Fruit fly (Drosophila melanogaster) whole organism, embryonic: ENCODE data around the gene CG43116.
A peak's percentile ranks its signal among the peaks of the same experiment; 100 is the strongest.

Experiments
- CG11560 ChIP-seq: fragments of 200-800 bp; sonication (Bioruptor generic); IDR thresholded peaks from 3 replicates; pipeline ENCODE4 v1.3.6; 2022; ENCODE audit warnings: missing biosample characterization, missing genetic modification characterization
- CG12299 ChIP-seq: fragments of 200-800 bp; sonication (Bioruptor generic); optimal IDR thresholded peaks from 2 replicates; lab custom pipeline; 2018; ENCODE audit warnings: missing biosample characterization, mild to moderate bottlenecking, missing genetic modification characterization
- CG12391 ChIP-seq: fragments of 200-800 bp; sonication (Bioruptor generic); optimal IDR thresholded peaks from 3 replicates; lab custom pipeline; 2018; ENCODE audit warnings: missing biosample characterization, mild to moderate bottlenecking, missing genetic modification characterization, moderate library complexity
- CG12769 ChIP-seq: fragments of 200-800 bp; sonication (Bioruptor generic); optimal IDR thresholded peaks from 2 replicates; lab custom pipeline; 2019; ENCODE audit warnings: missing biosample characterization, mild to moderate bottlenecking, missing genetic modification characterization, moderate library complexity
- CG14710 ChIP-seq: fragments of 200-800 bp; sonication (Bioruptor generic); optimal IDR thresholded peaks from 3 replicates; lab custom pipeline; 2019; ENCODE audit warnings: missing biosample characterization, mild to moderate bottlenecking, missing genetic modification characterization, moderate library complexity
- CG17361 ChIP-seq: fragments of 200-800 bp; sonication (Bioruptor generic); IDR thresholded peaks from 3 replicates; pipeline ENCODE4 v1.3.6; 2022; ENCODE audit warnings: missing biosample characterization, missing genetic modification characterization
- CG18262 ChIP-seq: fragments of 200-800 bp; optimal IDR thresholded peaks from 3 replicates; lab custom pipeline; 2019; ENCODE audit warnings: missing biosample characterization, mild to moderate bottlenecking, missing genetic modification characterization, moderate library complexity
- CG2120 ChIP-seq: fragments of 200-800 bp; sonication (Bioruptor generic); optimal IDR thresholded peaks from 3 replicates; lab custom pipeline; 2016; ENCODE audit warnings: missing biosample characterization, missing genetic modification characterization
- CG2712 ChIP-seq: fragments of 200-800 bp; optimal IDR thresholded peaks from 3 replicates; lab custom pipeline; 2019; ENCODE audit warnings: missing biosample characterization, mild to moderate bottlenecking, missing genetic modification characterization, moderate library complexity
- CG30403 ChIP-seq: fragments of 200-800 bp; sonication (Bioruptor generic); optimal IDR thresholded peaks from 3 replicates; lab custom pipeline; 2016; ENCODE audit warnings: missing biosample characterization, missing genetic modification characterization
- CG30431 ChIP-seq: fragments of 200-800 bp; sonication (Bioruptor generic); optimal IDR thresholded peaks from 2 replicates; lab custom pipeline; 2017; ENCODE audit warnings: missing biosample characterization, missing genetic modification characterization
- CG31388 ChIP-seq: fragments of 200-800 bp; sonication (Bioruptor generic); optimal IDR thresholded peaks from 2 replicates; lab custom pipeline; 2016; ENCODE audit warnings: missing biosample characterization, missing genetic modification characterization
- CG31441 ChIP-seq: fragments of 200-800 bp; sonication (Bioruptor generic); IDR thresholded peaks from 2 replicates; pipeline ENCODE4 v1.3.6; 2022; ENCODE audit warnings: missing biosample characterization, missing genetic modification characterization
- CG4424 ChIP-seq: fragments of 200-800 bp; sonication (Bioruptor generic); optimal IDR thresholded peaks from 3 replicates; lab custom pipeline; 2016; ENCODE audit warnings: missing biosample characterization, missing genetic modification characterization
- CG5245 ChIP-seq: fragments of 200-800 bp; sonication (Bioruptor generic); optimal IDR thresholded peaks from 3 replicates; lab custom pipeline; 2016; ENCODE audit warnings: missing biosample characterization, missing genetic modification characterization
- CG6254 ChIP-seq: fragments of 200-800 bp; sonication (Bioruptor generic); optimal IDR thresholded peaks from 3 replicates; lab custom pipeline; 2017; ENCODE audit warnings: mild to moderate bottlenecking, missing biosample characterization, missing genetic modification reagents, missing genetic modification characterization
- CG6272 ChIP-seq: fragments of 200-800 bp; sonication (Bioruptor generic); IDR thresholded peaks from 2 replicates; pipeline ENCODE4 v1.3.6; 2022; ENCODE audit warnings: missing biosample characterization, missing genetic modification characterization
- CG6683 ChIP-seq: fragments of 200-800 bp; sonication (Bioruptor generic); optimal IDR thresholded peaks from 2 replicates; lab custom pipeline; 2017; ENCODE audit warnings: missing biosample characterization, mild to moderate bottlenecking, missing genetic modification characterization, missing genetic modification reagents
- CG6813 ChIP-seq: fragments of 200-800 bp; sonication (Bioruptor generic); optimal IDR thresholded peaks from 2 replicates; lab custom pipeline; 2017; ENCODE audit warnings: missing biosample characterization, missing genetic modification characterization, mild to moderate bottlenecking, moderate library complexity, missing genetic modification reagents
- CG7556 ChIP-seq: fragments of 200-800 bp; sonication (Bioruptor generic); optimal IDR thresholded peaks from 2 replicates; lab custom pipeline; 2017; ENCODE audit warnings: missing biosample characterization, mild to moderate bottlenecking, missing genetic modification characterization
- CG7839 ChIP-seq: fragments of 200-800 bp; sonication (Bioruptor generic); optimal IDR thresholded peaks from 3 replicates; lab custom pipeline; 2018; ENCODE audit warnings: missing biosample characterization, mild to moderate bottlenecking, missing genetic modification characterization, moderate library complexity
- CG8388 ChIP-seq: fragments of 200-800 bp; sonication (Bioruptor generic); optimal IDR thresholded peaks from 2 replicates; lab custom pipeline; 2019; ENCODE audit warnings: missing biosample characterization, mild to moderate bottlenecking, missing genetic modification characterization, moderate library complexity
- CG9437 ChIP-seq: fragments of 200-800 bp; sonication (Bioruptor generic); optimal IDR thresholded peaks from 2 replicates; lab custom pipeline; 2018; ENCODE audit warnings: missing biosample characterization, mild to moderate bottlenecking, missing genetic modification characterization
- Drgx ChIP-seq: fragments of 200-800 bp; sonication (Bioruptor generic); IDR thresholded peaks from 2 replicates; pipeline ENCODE4 v1.3.6; 2022; ENCODE audit warnings: missing biosample characterization, missing genetic modification characterization
- E2f1 ChIP-seq: fragments of 200-800 bp; sonication (Bioruptor generic); IDR thresholded peaks from 2 replicates; pipeline ENCODE4 v1.3.6; 2022; ENCODE audit warnings: missing biosample characterization, missing genetic modification characterization
- Eip74EF ChIP-seq, 2 experiments: fragments of 200-800 bp in 1 of 2; fragments of >200 bp in 1 of 2; sonication (Bioruptor generic) in 1 of 2; optimal IDR thresholded peaks; 2 replicates each; lab custom pipeline; 2017 to 2019; ENCODE audit warnings: missing biosample characterization in 2 of 2, missing genetic modification characterization in 2 of 2, mild to moderate bottlenecking in 1 of 2, moderate library complexity in 1 of 2
- Med ChIP-seq: fragments of 200-800 bp; sonication (Bioruptor generic); peaks from one replicate; lab custom pipeline; 2016; ENCODE audit warnings: missing biosample characterization, missing genetic modification characterization, mild to moderate bottlenecking, inconsistent platforms, moderate library complexity
- NFAT ChIP-seq: fragments of 200-800 bp; sonication (Bioruptor generic); IDR thresholded peaks from 2 replicates; pipeline ENCODE4 v1.3.6; 2022; ENCODE audit warnings: missing biosample characterization, missing genetic modification characterization
- Oli ChIP-seq: fragments of 200-800 bp; sonication (Bioruptor generic); optimal IDR thresholded peaks from 2 replicates; lab custom pipeline; 2018; ENCODE audit warnings: missing biosample characterization, mild to moderate bottlenecking, missing genetic modification characterization, moderate library complexity
- Ptx1 ChIP-seq: fragments of 200-800 bp; sonication (Bioruptor generic); IDR thresholded peaks from 2 replicates; pipeline ENCODE4 v1.3.6; 2022; ENCODE audit warnings: missing biosample characterization, missing genetic modification characterization
- Ssrp ChIP-seq: fragments of 200-800 bp; sonication (Bioruptor generic); optimal IDR thresholded peaks from 2 replicates; lab custom pipeline; 2018; ENCODE audit warnings: missing biosample characterization, mild to moderate bottlenecking, missing genetic modification characterization, moderate library complexity
- az2 ChIP-seq: fragments of 200-800 bp; sonication (Bioruptor generic); optimal IDR thresholded peaks from 3 replicates; lab custom pipeline; 2016; ENCODE audit warnings: missing biosample characterization, missing genetic modification characterization
- fd96Cb ChIP-seq: fragments of 200-800 bp; sonication (Bioruptor generic); optimal IDR thresholded peaks from 2 replicates; lab custom pipeline; 2018; ENCODE audit warnings: missing biosample characterization, mild to moderate bottlenecking, missing genetic modification characterization, moderate library complexity
- ftz-f1 ChIP-seq: fragments of 200-800 bp; sonication (Bioruptor generic); optimal IDR thresholded peaks from 2 replicates; lab custom pipeline; 2016; ENCODE audit warnings: missing biosample characterization, missing genetic modification characterization
- grau ChIP-seq: fragments of 200-800 bp; optimal IDR thresholded peaks from 3 replicates; lab custom pipeline; 2019; ENCODE audit warnings: missing biosample characterization, mild to moderate bottlenecking, missing genetic modification characterization, moderate library complexity
- grn ChIP-seq: fragments of 200-800 bp; sonication (Bioruptor generic); optimal IDR thresholded peaks from 3 replicates; lab custom pipeline; 2017; ENCODE audit warnings: missing biosample characterization, missing genetic modification characterization
- gsb-n ChIP-seq: fragments of 200-800 bp; sonication (Bioruptor generic); optimal IDR thresholded peaks from 3 replicates; lab custom pipeline; 2018; ENCODE audit warnings: missing biosample characterization, mild to moderate bottlenecking, missing genetic modification characterization
- gt ChIP-seq: fragments of 200-800 bp; sonication (Bioruptor generic); IDR thresholded peaks from 2 replicates; pipeline ENCODE4 v1.3.6; 2022; ENCODE audit warnings: missing biosample characterization, missing genetic modification characterization
- lilli ChIP-seq: fragments of 200-800 bp; sonication (Bioruptor generic); optimal IDR thresholded peaks from 3 replicates; lab custom pipeline; 2016; ENCODE audit warnings: missing biosample characterization, missing genetic modification characterization
- lov ChIP-seq, 2 experiments: fragments of 200-800 bp in 1 of 2; fragments of >200 bp in 1 of 2; sonication (Bioruptor generic) in 1 of 2; IDR thresholded peaks in 1 of 2; optimal IDR thresholded peaks in 1 of 2; 2 replicates in 1 of 2; 3 replicates in 1 of 2; pipeline versions ENCODE4 v1.3.6 to Lab custom; 2017 to 2022; ENCODE audit warnings: missing biosample characterization in 1 of 2, missing genetic modification characterization in 1 of 2
- nom ChIP-seq: fragments of 200-800 bp; sonication (Bioruptor generic); optimal IDR thresholded peaks from 2 replicates; lab custom pipeline; 2017; ENCODE audit warnings: missing biosample characterization, missing genetic modification characterization, mild to moderate bottlenecking, moderate library complexity, missing genetic modification reagents
- prd ChIP-seq, 3 experiments: fragments of >200 bp in 2 of 3; fragments of 200-800 bp in 1 of 3; sonication (Bioruptor generic) in 1 of 3; optimal IDR thresholded peaks in 2 of 3; IDR thresholded peaks in 1 of 3; 2 replicates in 2 of 3; 3 replicates in 1 of 3; pipeline versions ENCODE4 v1.3.6 to Lab custom; 2017 to 2022; ENCODE audit warnings: missing biosample characterization in 1 of 3, missing genetic modification characterization in 1 of 3
- pum ChIP-seq: fragments of 200-800 bp; sonication (Bioruptor generic); optimal IDR thresholded peaks from 2 replicates; lab custom pipeline; 2016; ENCODE audit warnings: missing biosample characterization, missing genetic modification characterization
- trem ChIP-seq: fragments of 200-800 bp; optimal IDR thresholded peaks from 3 replicates; lab custom pipeline; 2019; ENCODE audit warnings: missing biosample characterization, mild to moderate bottlenecking, missing genetic modification characterization, moderate library complexity
- ttk ChIP-seq: fragments of 200-800 bp; sonication (Bioruptor generic); IDR thresholded peaks from 2 replicates; pipeline ENCODE4 v2.1.2; 2022; ENCODE audit warnings: missing biosample characterization, missing genetic modification characterization
- zen ChIP-seq: fragments of 200-800 bp; sonication (Bioruptor generic); optimal IDR thresholded peaks from 3 replicates; lab custom pipeline; 2018; ENCODE audit warnings: missing biosample characterization, mild to moderate bottlenecking, missing genetic modification characterization, moderate library complexity

CG43116 gene

DNA sequence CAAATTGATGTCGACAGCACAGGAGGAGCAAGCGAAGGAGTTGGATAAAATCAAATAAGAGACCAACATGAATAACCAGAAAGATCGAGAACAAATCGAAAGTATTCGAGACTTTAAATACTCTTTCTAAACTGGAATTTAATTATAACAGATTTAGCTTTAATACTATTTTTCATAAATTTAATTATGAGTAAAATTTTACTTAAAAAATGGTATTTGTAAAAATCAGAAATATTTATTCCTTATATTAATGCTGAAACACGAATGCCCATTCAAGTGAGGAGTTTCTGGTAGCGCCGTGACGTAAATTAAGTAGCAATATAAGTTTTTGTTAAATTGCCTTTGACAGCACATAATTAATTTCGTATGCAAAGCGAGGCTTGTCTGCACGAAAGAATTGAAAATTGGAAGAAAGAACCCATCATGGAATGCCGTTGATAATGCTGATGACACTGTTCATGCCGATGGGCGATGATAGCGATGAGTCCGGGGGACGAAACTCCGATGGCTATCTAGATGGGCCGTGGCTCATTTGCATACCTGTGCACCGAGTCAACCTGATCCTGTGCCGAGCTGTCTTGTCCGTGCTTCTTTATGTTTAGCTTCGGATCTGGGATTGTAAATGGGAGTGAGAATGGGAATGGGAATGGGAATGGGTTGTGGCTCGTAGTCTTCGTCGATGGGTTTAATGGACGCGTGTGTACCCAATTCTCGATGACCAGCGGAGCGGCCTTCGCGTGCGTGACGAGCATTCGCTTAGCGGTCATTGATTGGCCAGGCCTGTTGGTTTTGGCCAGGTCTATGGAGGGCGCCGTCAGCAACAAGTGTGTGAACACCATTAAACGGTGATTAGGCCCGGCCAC lies 16.2 kb upstream of the CG43116 start (continued):
- TF ChIP-seq CG5245 (GFP tag; lab: Kevin White, UChicago) = no peak
- TF ChIP-seq CG6254 (GFP tag; lab: Kevin White, UChicago) = peak; percentile 6
- peak; percentile 85 for TF ChIP-seq CG18262 (tag; lab: Kevin White, UChicago)
- no peak for TF ChIP-seq ttk (GFP tag; lab: Robert Waterston, UW)
- TF ChIP-seq lov (optimal IDR thresholded peaks at IDR 0.05; lab: Kevin White, UChicago) = no peak
- TF ChIP-seq lov (GFP tag; IDR thresholded peaks at IDR 0.05; lab: Robert Waterston, UW) = 0 out of 3 replicates have a peak, but pooled peaks have one; percentile 17
- TF ChIP-seq CG8388 = peak; percentile 60
- TF ChIP-seq nom (GFP tag; lab: Kevin White, UChicago) = no peak
- no peak for TF ChIP-seq gt
- peak; percentile 47 for TF ChIP-seq trem
- TF ChIP-seq Med (GFP tag; lab: Kevin White, UChicago) = peak; percentile 73
- TF ChIP-seq CG17361 = peak; percentile 76; the same call in 2 of the 3 replicates
- TF ChIP-seq CG30403 (GFP tag; lab: Kevin White, UChicago) = peak; percentile 10
- TF ChIP-seq Ptx1 (GFP tag; lab: Robert Waterston, UW) = 0 out of 2 replicates have a peak, but pooled peaks have one; percentile 45
- peak in 1 of 2 experiments; percentile 21 for TF ChIP-seq Eip74EF (GFP tag; optimal IDR thresholded peaks at IDR 0.05; lab: Kevin White, UChicago)
- TF ChIP-seq CG31441 = peak; percentile 66
- TF ChIP-seq CG2712 (tag; lab: Kevin White, UChicago) = peak; percentile 86
- TF ChIP-seq E2f1 = 0 out of 2 replicates have a peak, but pooled peaks have one; percentile 10
- peak; percentile 16 for TF ChIP-seq az2 (GFP tag; lab: Kevin White, UChicago)
- no peak for TF ChIP-seq CG6272
- TF ChIP-seq CG7839 (tag; lab: Kevin White, UChicago) = peak; percentile 67
- TF ChIP-seq zen (tag; lab: Kevin White, UChicago) = peak; percentile 72
- TF ChIP-seq pum (GFP tag; lab: Kevin White, UChicago) = no peak
- TF ChIP-seq CG7556 = peak; percentile 32
- peak; percentile 2 for TF ChIP-seq CG12299 (tag; lab: Kevin White, UChicago)
- peak; percentile 85 for TF ChIP-seq gsb-n (tag; lab: Kevin White, UChicago)
- TF ChIP-seq Drgx (GFP tag; lab: Robert Waterston, UW) = peak; percentile 6; the same call in 1 of the 2 replicates
- peak; percentile 21 for TF ChIP-seq CG4424 (GFP tag; lab: Kevin White, UChicago)
- peak; percentile 2 for TF ChIP-seq lilli
- peak; percentile 54 for TF ChIP-seq Ssrp
- TF ChIP-seq prd (optimal IDR thresholded peaks at IDR 0.05; lab: Kevin White, UChicago) = no peak
- TF ChIP-seq prd (GFP tag; IDR thresholded peaks at IDR 0.05; lab: Robert Waterston, UW) = peak; percentile 33; the same call in 2 of the 3 replicates
- no peak for TF ChIP-seq CG6683
- peak; percentile 57 for TF ChIP-seq grau (tag; lab: Kevin White, UChicago)
- no peak for TF ChIP-seq CG30431 (GFP tag; lab: Kevin White, UChicago)
- peak; percentile 5 for TF ChIP-seq CG6813
- peak; percentile 97 for TF ChIP-seq grn (GFP tag; lab: Kevin White, UChicago)
- TF ChIP-seq fd96Cb = peak; percentile 51
- peak; percentile 67 for TF ChIP-seq CG14710
- TF ChIP-seq CG11560 (tag; lab: Robert Waterston, UW) = no peak
- TF ChIP-seq ftz-f1 (GFP tag; lab: Kevin White, UChicago) = no peak
- peak; percentile 61 for TF ChIP-seq CG12769 (tag; lab: Kevin White, UChicago)
- no peak for TF ChIP-seq CG2120 (GFP tag; lab: Kevin White, UChicago)
- TF ChIP-seq NFAT (GFP tag; lab: Robert Waterston, UW) = no peak
- TF ChIP-seq CG9437 (GFP tag; lab: Kevin White, UChicago) = peak; percentile 34
- no peak for TF ChIP-seq CG31388 (GFP tag; lab: Kevin White, UChicago)
- TF ChIP-seq CG12391 = peak; percentile 66
- TF ChIP-seq Oli (tag; lab: Kevin White, UChicago) = peak; percentile 45
